Worm (Caenorhabditis elegans): ENCODE data around the gene nuo-4.

Gene nuo-4

DNA sequence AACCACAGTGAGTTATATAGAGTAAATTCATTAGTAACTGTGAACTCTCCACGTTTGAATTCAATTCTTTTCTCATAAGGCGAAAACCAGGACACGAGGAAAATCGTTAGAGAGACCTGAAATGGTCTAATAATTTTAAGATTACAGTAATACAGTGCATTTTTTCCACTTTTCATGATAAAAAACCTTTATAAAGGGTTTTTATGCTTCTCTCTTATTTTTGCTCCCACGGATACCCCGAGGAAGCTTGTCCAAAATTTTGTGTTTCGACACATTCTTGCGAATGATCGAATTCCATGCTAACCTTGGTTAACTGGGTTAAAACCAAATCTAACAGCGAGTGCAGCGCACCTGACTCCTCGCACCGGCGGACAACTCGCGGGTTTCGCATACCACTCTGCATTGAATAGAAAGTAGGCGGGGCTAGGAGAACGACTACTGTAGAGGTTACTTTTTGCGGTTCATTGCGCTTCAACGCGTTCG is 18.3 kb downstream of the nuo-4 start:
- TF ChIP-seq aly-2 (tag; optimal IDR thresholded peaks at IDR 0.05) = no peak
- TF ChIP-seq lin-13 (GFP tag; optimal IDR thresholded peaks at IDR 0.05) = peak; percentile 17
- no peak for TF ChIP-seq nhr-11 (tag; optimal IDR thresholded peaks at IDR 0.05)
- TF ChIP-seq mdl-1 (tag; optimal IDR thresholded peaks at IDR 0.05) = no peak
- TF ChIP-seq lsy-2 (tag; optimal IDR thresholded peaks at IDR 0.05) = peak in 1 of 2 experiments; percentile 53
- no peak for TF ChIP-seq nhr-12 (tag; optimal IDR thresholded peaks at IDR 0.05)
- TF ChIP-seq ama-1 (optimal IDR thresholded peaks at IDR 0.05) = peak; percentile 78
- TF ChIP-seq elt-3 (tag; optimal IDR thresholded peaks at IDR 0.05) = no peak
- TF ChIP-seq C34F6.9 (tag; optimal IDR thresholded peaks at IDR 0.05) = no peak
- no peak for TF ChIP-seq ZK546.5 (tag; optimal IDR thresholded peaks at IDR 0.05)
- TF ChIP-seq sma-3 (GFP tag; optimal IDR thresholded peaks at IDR 0.05) = peak; percentile 73
- no peak for TF ChIP-seq lin-11 (tag; optimal IDR thresholded peaks at IDR 0.05)
- TF ChIP-seq unc-39 (tag; optimal IDR thresholded peaks at IDR 0.05) = no peak
- peak; percentile 35 for TF ChIP-seq sma-9 (GFP tag; optimal IDR thresholded peaks at IDR 0.05)
- TF ChIP-seq sma-9 (tag; optimal IDR thresholded peaks at IDR 0.05) = no peak
- no peak for TF ChIP-seq ceh-82 (tag; optimal IDR thresholded peaks at IDR 0.05)
- TF ChIP-seq gmeb-1 (tag; optimal IDR thresholded peaks at IDR 0.05) = peak; percentile 21
- TF ChIP-seq fos-1 (tag; optimal IDR thresholded peaks at IDR 0.05) = peak; percentile 2
- TF ChIP-seq sem-4 (tag; optimal IDR thresholded peaks at IDR 0.05) = no peak
- no peak for TF ChIP-seq elt-1 (tag; optimal IDR thresholded peaks at IDR 0.05)
- TF ChIP-seq nhr-10 (tag; optimal IDR thresholded peaks at IDR 0.05) = no peak
- no peak for TF ChIP-seq egl-27 (tag; optimal IDR thresholded peaks at IDR 0.05)
- TF ChIP-seq crh-2 (tag; optimal IDR thresholded peaks at IDR 0.05) = peak; percentile 30
- TF ChIP-seq skn-1 (tag; optimal IDR thresholded peaks at IDR 0.05) = no peak
- TF ChIP-seq peb-1 (tag; optimal IDR thresholded peaks at IDR 0.05) = no peak
- no peak for TF ChIP-seq nhr-129 (tag; optimal IDR thresholded peaks at IDR 0.05)
- TF ChIP-seq Y55F3AM.14 (GFP tag; optimal IDR thresholded peaks at IDR 0.05) = no peak
- TF ChIP-seq zag-1 (tag; optimal IDR thresholded peaks at IDR 0.05) = no peak
- TF ChIP-seq ztf-1 (GFP tag; conservative IDR thresholded peaks at IDR 0.05) = no peak
- TF ChIP-seq ztf-11 (tag; optimal IDR thresholded peaks at IDR 0.05) = no peak
- TF ChIP-seq snpc-4 (tag; optimal IDR thresholded peaks at IDR 0.05) = peak; percentile 96
- TF ChIP-seq nhr-25 (tag; optimal IDR thresholded peaks at IDR 0.05) = no peak
- no peak for TF ChIP-seq mab-5 (tag; optimal IDR thresholded peaks at IDR 0.05)
- no peak for TF ChIP-seq dmd-4 (tag; optimal IDR thresholded peaks at IDR 0.05)
- no peak for TF ChIP-seq unc-55 (GFP tag; optimal IDR thresholded peaks at IDR 0.05)
- TF ChIP-seq R02D3.7 (tag; optimal IDR thresholded peaks at IDR 0.05) = no peak
- TF ChIP-seq mbf-1 (tag; optimal IDR thresholded peaks at IDR 0.05) = no peak
- no peak for TF ChIP-seq nhr-77 (tag; optimal IDR thresholded peaks at IDR 0.05)
- TF ChIP-seq blmp-1 (tag; optimal IDR thresholded peaks at IDR 0.05; ENCODE audit: insufficient read depth) = no peak
- no peak for TF ChIP-seq alr-1 (tag; optimal IDR thresholded peaks at IDR 0.05)
- no peak for TF ChIP-seq nhr-6 (tag; optimal IDR thresholded peaks at IDR 0.05)
- TF ChIP-seq nhr-23 (tag; optimal IDR thresholded peaks at IDR 0.05) = no peak
- TF ChIP-seq F13H6.1 (tag; optimal IDR thresholded peaks at IDR 0.05) = peak; percentile 12
- TF ChIP-seq nhr-237 (tag; optimal IDR thresholded peaks at IDR 0.05) = no peak
- no peak for TF ChIP-seq unc-62 (GFP tag; optimal IDR thresholded peaks at IDR 0.05)
- peak; percentile 17 for TF ChIP-seq ceh-16 (tag; optimal IDR thresholded peaks at IDR 0.05)
- TF ChIP-seq nhr-21 (tag; optimal IDR thresholded peaks at IDR 0.05) = peak; percentile 29
- no peak for TF ChIP-seq ztf-4 (tag; optimal IDR thresholded peaks at IDR 0.05)
- no peak for TF ChIP-seq lin-39 (tag; optimal IDR thresholded peaks at IDR 0.05)

All from whole organism, L2 larva.